Worm (Caenorhabditis elegans) whole organism, late embryonic: ENCODE results near the gene nlp-41.

Experiments used
- C08G9.2 ChIP-seq: sonication (generic microtip); optimal IDR thresholded peaks from 2 replicates; lab custom pipeline; 2016; ENCODE audit warnings: mild to moderate bottlenecking, missing genetic modification characterization, moderate library complexity, missing compliant biosample characterization
- F13H6.1 ChIP-seq: sonication (generic microtip); optimal IDR thresholded peaks from 2 replicates; lab custom pipeline; 2016; ENCODE audit warnings: missing genetic modification characterization, missing compliant biosample characterization
- Y22D7AL.16 ChIP-seq: sonication (generic microtip); optimal IDR thresholded peaks from 2 replicates; lab custom pipeline; 2016; ENCODE audit warnings: missing genetic modification characterization, missing compliant biosample characterization
- ama-1 ChIP-seq: fragments of 150-350 bp; optimal IDR thresholded peaks from 2 replicates; lab custom pipeline; 2014
- ets-4 ChIP-seq: sonication (generic microtip); optimal IDR thresholded peaks from 2 replicates; lab custom pipeline; 2016; ENCODE audit warnings: missing genetic modification characterization, missing compliant biosample characterization
- eyg-1 ChIP-seq: sonication (generic microtip); optimal IDR thresholded peaks from 2 replicates; lab custom pipeline; 2016; ENCODE audit warnings: missing genotype, missing genetic modification characterization, missing compliant biosample characterization
- lim-6 ChIP-seq: sonication (generic microtip); optimal IDR thresholded peaks from 2 replicates; lab custom pipeline; 2016; ENCODE audit warnings: missing genetic modification characterization, missing compliant biosample characterization
- mec-3 ChIP-seq: sonication (generic microtip); optimal IDR thresholded peaks from 2 replicates; lab custom pipeline; 2016; ENCODE audit warnings: borderline replicate concordance, missing genetic modification characterization, missing compliant biosample characterization
- nfya-1 ChIP-seq: sonication (generic microtip); optimal IDR thresholded peaks from 2 replicates; lab custom pipeline; 2017; ENCODE audit warnings: missing genetic modification characterization, mild to moderate bottlenecking, missing compliant biosample characterization, antibody characterized with exemption, moderate library complexity
- nhr-11 ChIP-seq: fragments of 150-350 bp; optimal IDR thresholded peaks from 2 replicates; lab custom pipeline; 2014; ENCODE audit warnings: missing biosample characterization, missing genetic modification characterization
- pag-3 ChIP-seq: sonication (generic microtip); optimal IDR thresholded peaks from 2 replicates; lab custom pipeline; 2016; ENCODE audit warnings: missing compliant biosample characterization, missing genetic modification characterization, borderline replicate concordance
- pha-4 ChIP-seq: fragments of 150-350 bp; optimal IDR thresholded peaks from 2 replicates; lab custom pipeline; 2018; ENCODE audit warnings: missing biosample characterization, missing genetic modification reagents, missing genetic modification characterization
- pqm-1 ChIP-seq: sonication (generic microtip); optimal IDR thresholded peaks from 2 replicates; lab custom pipeline; 2016; ENCODE audit warnings: missing genetic modification characterization, missing compliant biosample characterization
- sox-4 ChIP-seq: sonication (generic microtip); optimal IDR thresholded peaks from 2 replicates; lab custom pipeline; 2017; ENCODE audit warnings: mild to moderate bottlenecking, missing genetic modification characterization, inconsistent platforms, missing compliant biosample characterization

DNA sequence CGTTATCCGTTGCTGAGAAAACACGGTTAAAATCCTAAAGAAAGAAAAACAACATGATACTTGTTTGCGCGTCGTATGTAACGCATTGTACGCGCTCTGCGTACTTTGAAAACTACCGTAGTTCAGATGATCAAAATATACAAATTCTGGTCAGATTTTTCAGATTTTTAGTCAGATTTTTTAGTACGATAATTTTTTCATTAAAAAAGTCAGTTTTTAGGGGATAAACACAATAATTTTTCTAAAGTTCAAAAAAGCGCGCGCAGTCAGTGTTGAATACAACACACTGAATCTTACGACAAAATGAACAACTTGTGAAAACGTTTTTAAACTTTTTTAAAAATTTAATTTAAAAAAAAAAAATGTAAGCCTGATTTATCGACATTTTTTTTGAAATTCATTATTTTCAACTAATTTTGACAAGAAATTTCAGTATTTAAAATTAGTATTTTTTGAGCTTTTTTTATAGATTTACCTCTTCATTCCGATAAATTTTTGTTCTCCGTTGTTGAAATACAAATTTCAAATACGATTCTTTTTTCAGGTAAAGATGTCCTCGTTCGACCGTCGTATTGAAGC, 27.0 kb upstream of the nlp-41 start, which contains the start of gene pot-2:
- no peak for TF ChIP-seq ets-4 (tag; lab: Kevin White, UChicago)
- TF ChIP-seq ama-1 (lab: Kevin White, UChicago): no peak
- TF ChIP-seq C08G9.2 (tag; lab: Kevin White, UChicago): no peak
- TF ChIP-seq nhr-11 (tag; lab: Kevin White, UChicago): no peak
- TF ChIP-seq pha-4 (tag; lab: Kevin White, UChicago): no peak
- no peak for TF ChIP-seq Y22D7AL.16 (tag; lab: Kevin White, UChicago)
- no peak for TF ChIP-seq eyg-1 (tag; lab: Kevin White, UChicago)
- no peak for TF ChIP-seq pag-3
- TF ChIP-seq F13H6.1: no peak
- no peak for TF ChIP-seq sox-4 (tag; lab: Kevin White, UChicago)
- no peak for TF ChIP-seq mec-3 (tag; lab: Kevin White, UChicago)
- TF ChIP-seq pqm-1: no peak
- TF ChIP-seq nfya-1 (tag; lab: Kevin White, UChicago): no peak
- TF ChIP-seq lim-6: no peak
